Worm (Caenorhabditis elegans): ENCODE data around the gene B0250.18.

ce11 chrV:20470385-20470784 is 9.7 kb upstream of the B0250.18 start, which contains the start of gene B0250.8:
- TF ChIP-seq unc-62 (GFP tag; optimal IDR thresholded peaks at IDR 0.05): no peak
- no peak for TF ChIP-seq nhr-76 (tag; optimal IDR thresholded peaks at IDR 0.05)
- no peak for TF ChIP-seq lsy-2 (tag; optimal IDR thresholded peaks at IDR 0.05)
- TF ChIP-seq nhr-28 (tag; optimal IDR thresholded peaks at IDR 0.05): no peak
- no peak for TF ChIP-seq lin-13 (tag; optimal IDR thresholded peaks at IDR 0.05)
- TF ChIP-seq nhr-12 (tag; optimal IDR thresholded peaks at IDR 0.05): no peak

Data from whole organism, mixed stage, embryonic.